Fruit fly (Drosophila melanogaster) S2 (cell line): Measurements from ENCODE around the gene CG42693.

Source experiments
- CG8478 ChIP-seq: fragments of >200 bp; optimal IDR thresholded peaks from 2 replicates; lab custom pipeline; 2018
- CTCF ChIP-seq, 2 experiments: fragments of >200 bp; optimal IDR thresholded peaks; 2 replicates each; lab custom pipeline; 2018

CG42693 gene

DNA sequence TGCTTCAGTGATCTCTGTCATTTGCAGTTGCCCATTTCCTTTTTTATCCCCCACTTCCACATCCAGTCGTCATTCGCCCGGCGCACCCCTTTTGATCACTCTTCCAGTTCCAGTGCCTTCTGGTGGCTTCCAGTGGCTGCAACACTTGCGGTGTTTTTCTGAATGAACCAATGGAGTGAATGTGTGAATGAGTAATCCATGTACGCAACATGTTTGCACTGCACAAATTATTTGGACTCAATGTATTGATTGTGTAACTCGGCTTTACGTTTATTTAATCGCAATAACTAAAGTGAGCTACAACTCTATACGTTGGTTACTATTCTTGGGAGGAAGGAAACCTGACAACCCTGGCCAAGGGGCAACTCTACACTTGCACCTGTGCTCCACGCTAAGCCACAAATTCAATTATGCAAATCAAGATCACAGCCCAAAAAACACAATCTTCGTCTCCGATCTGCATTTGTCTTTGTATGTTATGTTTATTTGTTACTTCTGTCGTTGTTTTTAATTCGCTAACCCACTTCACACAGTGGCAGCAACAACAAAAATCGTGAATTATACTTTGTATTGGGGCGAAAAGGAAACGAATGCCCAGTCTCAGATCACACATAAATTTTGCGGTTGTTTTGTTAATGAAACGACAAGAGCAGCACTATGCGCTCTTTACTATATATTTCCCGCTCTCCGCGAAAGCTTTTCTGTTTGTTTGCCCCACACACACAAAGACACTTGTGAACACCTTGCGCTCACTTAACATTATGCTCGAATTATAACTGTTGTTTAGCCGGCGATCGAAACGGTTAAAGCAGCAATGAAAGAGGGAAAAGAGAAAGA, 7.0 kb upstream of the CG42693 start:
- TF ChIP-seq CTCF (optimal IDR thresholded peaks at IDR 0.05; lab: Kevin White, UChicago) (no peak), CG8478 (no peak)

DNA sequence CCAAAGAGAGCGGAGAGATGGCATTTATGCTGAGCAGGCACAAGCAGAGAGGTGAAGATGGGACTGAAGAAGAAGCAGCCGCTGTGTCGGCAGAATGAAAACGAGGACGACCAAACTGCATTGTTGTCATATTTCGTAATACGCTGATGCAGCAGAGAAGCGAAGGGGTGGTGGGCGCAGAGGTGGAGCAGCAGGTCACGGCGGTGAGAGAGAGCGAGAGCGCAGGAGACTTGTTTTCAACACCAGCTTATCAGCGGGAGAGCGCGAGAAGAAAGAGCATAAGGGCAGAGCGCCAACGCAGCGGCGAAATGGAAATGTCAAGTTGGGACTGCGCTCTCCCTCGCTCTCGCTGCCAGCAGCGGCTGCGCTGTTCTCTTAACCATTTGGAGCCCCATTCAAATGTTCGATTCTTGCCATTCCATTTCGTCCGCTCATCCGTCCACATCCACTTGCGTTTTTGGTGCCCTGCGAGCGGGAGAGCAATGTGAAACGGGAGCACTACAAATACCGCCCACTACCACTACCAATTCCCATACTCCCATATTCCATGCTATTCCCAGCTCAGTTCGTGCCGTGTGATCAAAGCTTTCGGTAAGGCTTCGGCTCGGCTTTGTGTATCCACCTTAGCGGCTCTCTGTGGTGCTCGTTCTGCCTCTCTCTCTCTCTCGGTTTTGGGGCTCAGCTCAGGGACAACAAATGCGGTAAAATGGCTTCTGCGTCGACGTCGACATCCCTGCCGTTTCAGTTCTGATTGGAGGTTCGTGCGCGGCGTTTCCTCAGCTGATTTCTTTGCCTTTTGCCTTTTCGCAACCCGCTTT, 5.4 kb upstream of the CG42693 start, which contains the start of gene ttk:
Gene ttk (plus strand): TSS at position 562 of the 818 bp plus-strand sequence.
- TF ChIP-seq CTCF (optimal IDR thresholded peaks at IDR 0.05; lab: Kevin White, UChicago) (no peak), CG8478 (no peak)

DNA sequence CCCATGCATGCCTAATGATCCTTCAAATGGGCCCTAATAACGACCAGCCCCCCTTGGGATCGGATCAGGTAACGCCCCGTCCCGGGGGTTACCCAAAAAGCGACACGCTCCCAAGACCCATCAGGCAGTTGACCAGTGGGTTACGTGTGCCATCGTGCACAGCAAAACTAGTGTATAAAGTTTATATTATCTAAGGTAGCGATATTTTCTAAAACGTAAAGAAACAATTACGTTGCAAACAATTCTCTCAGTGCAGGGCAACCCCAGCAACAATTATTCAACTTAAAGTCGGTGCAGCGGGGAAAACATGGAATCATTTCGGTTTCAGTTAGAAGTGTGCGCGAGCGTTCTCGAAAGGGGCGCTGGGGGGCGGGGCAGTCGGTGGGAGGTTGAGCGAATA, 4.4 kb upstream of the CG42693 start:
- TF ChIP-seq CTCF (optimal IDR thresholded peaks at IDR 0.05; lab: Kevin White, UChicago) = no peak
- TF ChIP-seq CG8478 = no peak

DNA sequence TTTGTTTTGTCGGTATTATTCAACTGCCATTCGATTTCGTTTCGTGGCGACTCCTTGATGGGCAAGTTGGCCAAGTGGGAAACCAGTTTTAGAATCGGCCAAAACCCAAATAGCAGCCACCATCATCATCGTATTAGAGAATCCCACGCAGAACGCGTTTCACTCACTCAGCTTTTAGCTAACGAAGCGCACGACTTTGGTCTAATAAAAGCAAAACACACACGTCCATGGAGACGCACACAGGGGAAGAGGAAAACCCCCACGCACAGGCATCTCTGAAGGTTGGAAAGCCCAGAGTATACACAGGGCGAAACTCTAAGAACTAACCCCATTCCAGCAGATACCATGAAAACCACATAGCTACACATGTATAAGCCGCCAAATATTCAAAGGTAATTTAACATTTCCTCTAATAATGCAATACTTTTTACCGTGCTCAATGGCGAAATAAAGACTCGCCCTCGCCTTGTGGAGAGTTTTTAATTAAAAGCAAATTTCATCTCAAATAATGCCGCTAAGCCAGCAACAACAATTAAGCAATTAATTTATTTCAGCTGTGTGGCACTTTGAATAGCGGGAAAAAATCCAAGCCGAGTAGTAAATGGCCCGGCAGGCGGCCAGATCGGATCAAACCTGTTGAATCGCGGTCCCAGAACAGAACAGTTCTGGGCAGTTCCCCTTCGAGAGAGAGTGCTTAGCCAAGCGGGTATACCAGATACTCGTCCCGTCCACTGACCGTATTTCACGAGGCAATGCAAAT, 3.3 kb upstream of the CG42693 start:
- TF ChIP-seq CG8478 = no peak

DNA sequence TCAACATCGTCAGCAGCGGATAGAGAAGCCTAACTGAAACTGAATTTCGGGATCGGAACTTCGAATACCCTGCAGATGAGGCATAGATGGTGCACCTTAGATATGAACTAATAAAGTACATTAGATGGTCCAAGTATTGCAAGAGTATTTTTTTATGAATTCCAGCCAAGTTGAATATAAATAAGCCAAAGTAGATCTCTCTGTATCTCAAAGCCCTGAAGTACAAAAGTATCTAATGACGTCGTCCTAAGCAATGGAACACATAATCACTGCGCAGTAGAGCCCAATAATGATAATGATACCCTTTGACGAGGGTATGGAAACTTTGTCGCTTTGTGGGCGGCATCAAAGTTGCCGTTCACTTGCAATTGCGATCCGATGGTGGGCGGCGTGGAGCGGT, 1.6 kb upstream of the CG42693 start:
- TF ChIP-seq CG8478 (no peak), CTCF (optimal IDR thresholded peaks at IDR 0.05; lab: Kevin White, UChicago) (no peak)

DNA sequence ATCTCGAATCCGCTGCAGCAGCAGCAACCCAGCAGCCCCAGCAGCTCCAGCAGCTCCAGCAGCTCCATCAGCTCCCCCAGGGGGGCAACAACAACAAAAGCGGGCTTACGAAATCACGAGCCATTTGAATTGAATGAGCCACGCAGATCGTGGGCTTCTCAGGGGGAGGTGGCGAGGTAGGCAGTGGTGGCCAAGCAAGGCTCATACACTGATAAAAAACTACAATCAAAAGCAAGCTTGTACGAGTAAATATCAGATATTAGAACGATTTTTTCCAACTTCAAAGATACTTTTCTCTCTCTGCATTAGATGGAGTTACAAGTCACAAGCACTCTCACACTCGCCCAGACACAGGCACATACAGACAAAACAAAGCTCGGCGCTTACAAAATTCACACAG, 1.0 kb upstream of the CG42693 start:
- TF ChIP-seq CG8478 (no peak), CTCF (optimal IDR thresholded peaks at IDR 0.05; lab: Kevin White, UChicago) (no peak)

DNA sequence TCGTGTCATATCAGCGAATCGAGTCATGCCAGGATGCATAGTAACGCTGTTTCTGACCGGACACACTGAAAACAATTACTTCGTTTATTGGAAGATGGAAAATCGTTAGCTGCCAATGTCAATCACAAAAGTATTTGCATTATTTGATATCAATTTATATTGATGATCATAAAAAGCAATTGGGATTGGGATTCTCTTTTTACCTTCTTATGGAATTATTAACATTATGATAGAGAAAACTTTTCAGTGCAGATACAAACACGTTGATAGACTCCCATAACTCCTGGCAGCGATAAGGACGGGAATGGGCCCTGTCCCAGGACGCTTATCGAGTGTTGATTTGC, 1.3 kb downstream of the CG42693 start:
- TF ChIP-seq CG8478 (no peak), CTCF (optimal IDR thresholded peaks at IDR 0.05; lab: Kevin White, UChicago) (no peak)

DNA sequence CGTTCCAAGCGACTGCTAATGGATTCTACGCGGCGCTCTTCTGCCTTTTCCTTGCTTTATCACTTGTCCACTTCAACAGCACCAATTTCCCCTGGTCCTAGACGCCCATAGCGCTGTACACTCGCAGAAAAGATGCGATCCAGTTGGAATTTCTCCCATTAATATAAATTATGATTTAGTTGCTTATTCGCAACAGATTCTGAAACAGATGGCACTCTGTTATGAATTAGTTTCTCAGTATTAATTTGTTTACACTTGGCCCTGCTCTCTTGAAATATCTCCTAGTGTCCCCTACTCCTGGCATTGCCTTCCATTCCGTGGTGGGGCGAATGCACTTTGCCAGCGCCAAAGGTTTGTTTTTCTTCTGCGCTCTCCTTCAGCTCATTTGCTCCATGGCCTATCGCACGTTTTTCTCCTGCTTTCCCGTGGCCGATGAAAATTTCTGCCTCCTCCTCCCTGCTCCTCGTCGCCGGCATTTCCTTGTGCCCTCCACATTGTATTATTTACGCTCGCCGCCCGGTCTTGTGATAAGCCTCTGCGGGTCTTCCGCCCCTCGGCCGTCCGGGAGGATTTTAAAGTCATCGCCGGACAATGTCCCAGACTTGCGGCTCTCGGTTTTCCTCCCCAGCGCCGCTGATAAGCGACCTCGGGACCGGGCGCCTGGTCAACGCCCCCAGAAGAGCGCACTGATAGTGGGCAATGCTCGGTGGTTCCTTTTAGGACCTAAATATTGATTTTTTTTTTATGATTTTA, 1.8 kb downstream of the CG42693 start:
- TF ChIP-seq CG8478 (no peak), CTCF (optimal IDR thresholded peaks at IDR 0.05; lab: Kevin White, UChicago) (no peak)

DNA sequence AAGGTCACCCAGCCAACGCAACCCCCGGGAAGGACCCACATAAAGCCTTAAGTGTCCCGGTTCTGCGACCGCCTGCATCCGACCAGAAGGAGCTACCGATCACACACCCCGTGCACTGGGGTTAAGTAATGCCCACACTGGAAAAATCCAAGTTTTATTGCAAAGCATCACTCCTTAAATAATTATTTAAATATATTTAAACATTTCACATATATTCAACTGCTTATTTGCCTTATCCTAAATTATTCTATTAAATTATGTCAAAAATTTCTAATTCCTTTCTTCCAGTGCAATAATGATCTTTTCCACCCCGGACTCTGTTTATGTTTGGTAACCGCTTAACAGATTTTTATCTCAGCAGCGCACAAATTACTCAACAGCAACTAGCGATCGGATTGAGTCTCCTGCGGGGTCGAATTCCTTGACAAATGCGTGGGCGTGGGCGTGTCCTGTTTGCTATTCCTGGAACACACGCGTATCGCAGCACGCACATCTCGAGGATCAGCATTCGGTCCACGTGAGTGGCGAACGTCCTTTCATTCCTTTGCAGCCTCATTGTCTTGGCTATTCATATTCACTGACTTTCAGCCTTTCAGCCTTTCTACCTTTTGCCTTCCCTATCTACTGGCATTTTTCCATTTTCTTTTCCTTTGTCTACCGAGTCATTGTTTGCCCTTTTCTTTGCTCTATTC, 3.5 kb downstream of the CG42693 start:
- TF ChIP-seq CG8478 = no peak
- no peak for TF ChIP-seq CTCF (optimal IDR thresholded peaks at IDR 0.05; lab: Kevin White, UChicago)

DNA sequence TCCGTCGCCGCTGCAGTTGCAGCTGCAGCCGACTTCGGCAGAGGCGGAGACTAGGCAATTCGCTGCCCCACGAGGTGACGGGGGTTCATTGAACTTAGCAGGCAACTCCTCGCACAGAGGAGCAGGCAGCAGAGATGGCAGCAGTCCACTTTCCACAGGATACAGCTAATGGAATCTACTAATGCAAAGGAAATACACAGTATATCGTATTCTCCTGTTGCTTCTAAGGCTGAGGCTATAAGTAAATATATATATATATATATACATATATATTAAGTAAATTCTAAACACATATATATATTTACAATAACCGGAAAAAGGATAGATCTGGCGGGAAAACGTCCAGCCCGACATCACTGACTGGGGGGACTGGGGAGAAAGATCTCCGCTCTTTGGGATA, 4.8 kb downstream of the CG42693 start:
- no peak for TF ChIP-seq CG8478
- no peak for TF ChIP-seq CTCF (optimal IDR thresholded peaks at IDR 0.05; lab: Kevin White, UChicago)

DNA sequence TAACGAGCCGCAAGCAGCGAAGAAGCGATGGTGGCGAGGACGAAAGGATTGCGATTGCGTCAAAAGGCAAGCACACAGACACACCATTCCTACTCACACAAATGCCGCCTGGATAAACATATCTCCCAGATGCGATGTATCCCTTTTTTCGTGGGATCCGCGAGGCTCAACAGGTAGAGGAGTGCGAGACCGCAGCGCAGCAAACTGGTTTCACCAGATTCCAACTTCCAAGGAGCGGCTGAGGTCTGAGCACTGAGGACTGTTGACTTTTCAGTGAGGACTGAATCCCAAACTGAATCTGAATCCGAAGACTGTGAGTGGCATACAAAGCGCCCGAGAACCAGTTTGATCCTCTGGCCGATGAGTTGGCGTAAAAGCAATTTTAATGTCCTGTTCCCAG, 6.2 kb downstream of the CG42693 start:
- TF ChIP-seq CG8478 (no peak), CTCF (optimal IDR thresholded peaks at IDR 0.05; lab: Kevin White, UChicago) (no peak)

DNA sequence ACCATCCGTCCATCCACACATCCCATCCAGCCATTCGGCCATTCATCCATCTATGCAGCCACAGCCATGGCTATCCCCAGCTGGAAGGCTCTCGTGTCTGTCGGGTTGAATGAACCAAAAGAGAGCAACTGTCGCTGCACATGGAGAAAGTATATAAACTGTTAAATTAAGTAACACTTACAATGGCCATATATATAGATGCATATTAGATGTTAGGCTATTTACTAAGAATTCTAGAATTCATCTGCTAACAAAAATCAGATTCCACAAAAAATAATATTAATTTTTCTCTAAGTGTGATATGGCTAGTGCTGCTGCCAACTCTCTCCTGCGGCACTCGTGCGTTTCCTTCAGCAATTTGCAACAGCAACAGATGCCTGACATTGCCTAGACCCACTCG, 7.9 kb downstream of the CG42693 start:
- TF ChIP-seq CTCF (optimal IDR thresholded peaks at IDR 0.05; lab: Kevin White, UChicago) (no peak), CG8478 (no peak)

DNA sequence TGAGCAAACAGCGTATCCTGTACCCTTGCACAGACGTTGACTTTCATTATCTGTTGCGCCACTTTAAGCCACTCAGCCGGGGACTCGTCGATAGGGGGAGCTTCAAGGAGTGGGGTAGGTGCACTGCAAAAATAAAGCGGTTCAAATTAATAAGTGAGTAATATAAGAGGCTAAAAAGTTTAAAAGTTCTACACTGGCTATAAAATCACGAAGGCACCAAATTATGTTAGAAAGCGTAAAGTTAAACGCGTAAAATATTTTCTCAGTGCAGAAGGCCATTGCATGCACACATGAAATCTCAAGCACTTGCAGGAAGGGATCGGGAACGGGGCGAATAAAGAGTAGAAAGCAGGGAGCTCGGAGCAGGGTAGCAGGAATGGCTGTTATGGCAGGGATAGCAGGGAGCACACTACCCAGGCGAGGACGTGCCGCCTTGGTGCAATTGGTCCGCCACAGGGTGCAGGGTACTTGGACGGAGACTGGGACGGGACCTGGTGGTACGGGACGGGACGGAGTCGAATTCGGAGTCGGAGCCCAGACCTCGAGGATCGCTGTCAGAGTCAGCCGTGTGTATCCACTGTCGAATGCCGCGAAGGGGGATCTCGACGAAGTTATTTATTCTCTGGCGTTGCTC, 9.9 kb downstream of the CG42693 start:
- TF ChIP-seq CG8478 (no peak), CTCF (optimal IDR thresholded peaks at IDR 0.05; lab: Kevin White, UChicago) (no peak)

DNA sequence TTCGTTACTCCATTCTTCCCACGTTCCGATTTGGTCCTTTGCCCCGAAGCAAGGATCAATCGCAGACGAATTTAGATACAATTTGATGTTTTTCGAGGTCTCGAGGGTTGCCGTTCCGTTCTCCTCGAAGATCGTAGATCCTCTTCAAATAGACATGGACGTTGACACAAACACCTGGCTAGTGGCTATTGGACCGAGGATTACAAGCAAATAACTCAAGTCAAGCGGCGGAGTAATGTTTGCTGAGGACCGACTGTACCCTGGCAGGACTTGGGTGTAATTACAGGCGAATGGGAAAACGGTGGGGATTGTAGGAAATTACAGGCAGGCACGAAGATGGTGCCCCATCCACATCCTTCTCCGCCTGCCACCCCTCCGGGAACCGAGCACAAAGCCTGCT, 10.5 kb downstream of the CG42693 start:
- TF ChIP-seq CG8478 (no peak), CTCF (optimal IDR thresholded peaks at IDR 0.05; lab: Kevin White, UChicago) (no peak)
